Fruit fly (Drosophila melanogaster) whole organism, embryonic: Measurements from ENCODE around the gene RAF2.
A peak's percentile ranks its signal among the peaks of the same experiment; 100 is the strongest.

ENCODE experiments used
- Awh ChIP-seq: fragments of 200-800 bp; sonication (Bioruptor generic); IDR thresholded peaks from 2 replicates; pipeline ENCODE4, ENCODE4 v1.3.6; 2022; ENCODE audit warnings: missing biosample characterization, missing genetic modification characterization
- Bdp1 ChIP-seq: fragments of 200-800 bp; sonication (Bioruptor generic); optimal IDR thresholded peaks from 3 replicates; lab custom pipeline; 2016; ENCODE audit warnings: missing biosample characterization, missing genetic modification characterization
- CG10462 ChIP-seq: fragments of 200-800 bp; sonication (Bioruptor generic); optimal IDR thresholded peaks from 2 replicates; lab custom pipeline; 2016; ENCODE audit warnings: missing biosample characterization, missing genetic modification characterization
- CG14710 ChIP-seq: fragments of 200-800 bp; sonication (Bioruptor generic); optimal IDR thresholded peaks from 3 replicates; lab custom pipeline; 2019; ENCODE audit warnings: missing biosample characterization, mild to moderate bottlenecking, missing genetic modification characterization, moderate library complexity
- CG16813 ChIP-seq: fragments of 200-800 bp; sonication (Bioruptor generic); IDR thresholded peaks from 3 replicates; pipeline ENCODE4 v1.3.6; 2022; ENCODE audit warnings: missing biosample characterization, missing genetic modification characterization; ENCODE audit not compliant: partially characterized antibody
- CG16863 ChIP-seq: fragments of 200-800 bp; sonication (Bioruptor generic); optimal IDR thresholded peaks from 3 replicates; lab custom pipeline; 2016; ENCODE audit warnings: missing biosample characterization, missing genetic modification characterization
- CG17186 ChIP-seq: fragments of 200-800 bp; sonication (Bioruptor generic); optimal IDR thresholded peaks from 3 replicates; lab custom pipeline; 2017; ENCODE audit warnings: missing biosample characterization, missing genetic modification reagents, missing genetic modification characterization
- CG17568 ChIP-seq: fragments of 200-800 bp; sonication (Bioruptor generic); optimal IDR thresholded peaks from 2 replicates; lab custom pipeline; 2018; ENCODE audit warnings: missing biosample characterization, mild to moderate bottlenecking, missing genetic modification characterization, moderate library complexity
- CG17612 ChIP-seq: fragments of 200-800 bp; sonication (Bioruptor generic); IDR thresholded peaks from 2 replicates; pipeline ENCODE4 v1.3.6; 2022; ENCODE audit warnings: missing biosample characterization, missing genetic modification characterization
- CG17912 ChIP-seq: fragments of 200-800 bp; sonication (Bioruptor generic); optimal IDR thresholded peaks from 2 replicates; lab custom pipeline; 2018; ENCODE audit warnings: missing biosample characterization, mild to moderate bottlenecking, missing genetic modification characterization
- CG32532 ChIP-seq: fragments of 200-800 bp; sonication (Bioruptor generic); IDR thresholded peaks from 2 replicates; pipeline ENCODE4 v1.3.6; 2022; ENCODE audit warnings: missing biosample characterization, missing genetic modification characterization
- CG3407 ChIP-seq: fragments of 200-800 bp; sonication (Bioruptor generic); optimal IDR thresholded peaks from 2 replicates; lab custom pipeline; 2018; ENCODE audit warnings: missing biosample characterization, mild to moderate bottlenecking, missing genetic modification characterization
- CG43689 ChIP-seq: fragments of 200-800 bp; sonication (Bioruptor generic); IDR thresholded peaks from 2 replicates; pipeline ENCODE4 v1.3.6; 2022; ENCODE audit warnings: missing biosample characterization, missing genetic modification characterization
- CG4424 ChIP-seq: fragments of 200-800 bp; sonication (Bioruptor generic); optimal IDR thresholded peaks from 3 replicates; lab custom pipeline; 2016; ENCODE audit warnings: missing biosample characterization, missing genetic modification characterization
- CG4854 ChIP-seq: fragments of 200-800 bp; sonication (Bioruptor generic); optimal IDR thresholded peaks from 2 replicates; lab custom pipeline; 2016; ENCODE audit warnings: missing biosample characterization, missing genetic modification characterization, inconsistent platforms
- CG7963 ChIP-seq: fragments of 200-800 bp; sonication (Bioruptor generic); IDR thresholded peaks from 3 replicates; pipeline ENCODE4 v1.3.6; 2022; ENCODE audit warnings: missing biosample characterization, missing genetic modification characterization; ENCODE audit not compliant: partially characterized antibody
- CG8388 ChIP-seq: fragments of 200-800 bp; sonication (Bioruptor generic); optimal IDR thresholded peaks from 2 replicates; lab custom pipeline; 2019; ENCODE audit warnings: missing biosample characterization, mild to moderate bottlenecking, missing genetic modification characterization, moderate library complexity
- CG8765 ChIP-seq: fragments of 200-800 bp; sonication (Bioruptor generic); IDR thresholded peaks from 2 replicates; pipeline ENCODE4 v1.3.6; 2022; ENCODE audit warnings: missing biosample characterization, missing genetic modification characterization
- CG8944 ChIP-seq: fragments of 200-800 bp; sonication (Bioruptor generic); optimal IDR thresholded peaks from 3 replicates; lab custom pipeline; 2016; ENCODE audit warnings: missing biosample characterization, missing genetic modification characterization
- D19A ChIP-seq: fragments of 200-800 bp; optimal IDR thresholded peaks from 3 replicates; lab custom pipeline; 2019; ENCODE audit warnings: missing biosample characterization, mild to moderate bottlenecking, missing genetic modification characterization, moderate library complexity
- Dll ChIP-seq: fragments of 200-800 bp; sonication (Bioruptor generic); IDR thresholded peaks from 4 replicates; pipeline ENCODE4 v1.3.6; 2022; ENCODE audit warnings: missing biosample characterization, missing genetic modification characterization; ENCODE audit not compliant: partially characterized antibody
- E2f2 ChIP-seq: fragments of 200-800 bp; sonication (Bioruptor generic); IDR thresholded peaks from 2 replicates; pipeline ENCODE4 v1.3.6; 2022; ENCODE audit warnings: missing biosample characterization, missing genetic modification characterization
- Gug ChIP-seq: fragments of 200-800 bp; sonication (Bioruptor generic); IDR thresholded peaks from 4 replicates; pipeline ENCODE4 v1.3.6; 2022; ENCODE audit warnings: missing biosample characterization, missing genetic modification characterization
- HLH4C ChIP-seq: fragments of 200-800 bp; sonication (Bioruptor generic); IDR thresholded peaks from 3 replicates; pipeline ENCODE4 v1.3.6; 2022; ENCODE audit warnings: missing biosample characterization, missing genetic modification characterization; ENCODE audit not compliant: partially characterized antibody
- HLH54F ChIP-seq: fragments of 200-800 bp; sonication (Bioruptor generic); optimal IDR thresholded peaks from 3 replicates; lab custom pipeline; 2016; ENCODE audit warnings: missing biosample characterization, missing genetic modification characterization
- Hand ChIP-seq: fragments of 200-800 bp; sonication (Bioruptor generic); optimal IDR thresholded peaks from 2 replicates; lab custom pipeline; 2017; ENCODE audit warnings: mild to moderate bottlenecking, missing biosample characterization, missing genetic modification reagents, missing genetic modification characterization
- Rfx ChIP-seq: fragments of 200-800 bp; sonication (Bioruptor generic); IDR thresholded peaks from 2 replicates; pipeline ENCODE4 v1.3.6; 2022; ENCODE audit warnings: missing biosample characterization, missing genetic modification characterization
- Six4 ChIP-seq: fragments of 200-800 bp; sonication (Bioruptor generic); optimal IDR thresholded peaks from 2 replicates; lab custom pipeline; 2016; ENCODE audit warnings: missing biosample characterization, missing genetic modification characterization
- al ChIP-seq: fragments of 200-800 bp; sonication (Bioruptor generic); IDR thresholded peaks from 2 replicates; pipeline ENCODE4 v1.3.6; 2022; ENCODE audit warnings: missing biosample characterization, missing genetic modification characterization
- chif ChIP-seq, 2 experiments: fragments of 200-800 bp; sonication (Bioruptor generic); optimal IDR thresholded peaks; 3 replicates each; lab custom pipeline; 2016; ENCODE audit warnings: missing biosample characterization in 2 of 2, missing genetic modification characterization in 2 of 2
- corto ChIP-seq: fragments of 200-800 bp; sonication (Bioruptor generic); optimal IDR thresholded peaks from 2 replicates; lab custom pipeline; 2016; ENCODE audit warnings: missing biosample characterization, mild to moderate bottlenecking, missing genetic modification characterization, moderate library complexity
- dan ChIP-seq: fragments of 200-800 bp; sonication (Bioruptor generic); IDR thresholded peaks from 2 replicates; pipeline ENCODE4 v1.3.6; 2022; ENCODE audit warnings: missing biosample characterization, missing genetic modification characterization
- dmrt11E ChIP-seq: fragments of 200-800 bp; sonication (Bioruptor generic); optimal IDR thresholded peaks from 3 replicates; lab custom pipeline; 2018; ENCODE audit warnings: missing biosample characterization, mild to moderate bottlenecking, missing genetic modification characterization, moderate library complexity
- fu2 ChIP-seq: fragments of 200-800 bp; sonication (Bioruptor generic); optimal IDR thresholded peaks from 2 replicates; lab custom pipeline; 2016; ENCODE audit warnings: missing biosample characterization, missing genetic modification characterization
- kay ChIP-seq: fragments of 200-800 bp; sonication (Bioruptor generic); optimal IDR thresholded peaks from 2 replicates; lab custom pipeline; 2016; ENCODE audit warnings: missing biosample characterization, missing genetic modification characterization
- lbe ChIP-seq: fragments of 200-800 bp; sonication (Bioruptor generic); optimal IDR thresholded peaks from 2 replicates; lab custom pipeline; 2016; ENCODE audit warnings: missing biosample characterization, mild to moderate bottlenecking, missing genetic modification characterization
- otp ChIP-seq: fragments of 200-800 bp; sonication (Bioruptor generic); IDR thresholded peaks from 3 replicates; pipeline ENCODE4, ENCODE4 v1.3.6; 2022; ENCODE audit warnings: missing biosample characterization, missing genetic modification characterization
- pfk ChIP-seq: fragments of 200-800 bp; sonication (Bioruptor generic); optimal IDR thresholded peaks from 2 replicates; lab custom pipeline; 2018; ENCODE audit warnings: missing biosample characterization, mild to moderate bottlenecking, missing genetic modification characterization, moderate library complexity
- phol ChIP-seq: fragments of 200-800 bp; sonication (Bioruptor generic); optimal IDR thresholded peaks from 3 replicates; lab custom pipeline; 2018; ENCODE audit warnings: missing biosample characterization, mild to moderate bottlenecking, missing genetic modification characterization, moderate library complexity
- pzg ChIP-seq: fragments of 200-800 bp; sonication (Bioruptor generic); optimal IDR thresholded peaks from 3 replicates; lab custom pipeline; 2018; ENCODE audit warnings: missing biosample characterization, mild to moderate bottlenecking, missing genetic modification characterization, moderate library complexity
- rib ChIP-seq: fragments of 200-800 bp; sonication (Bioruptor generic); IDR thresholded peaks from 2 replicates; pipeline ENCODE4 v1.3.6; 2022; ENCODE audit warnings: missing biosample characterization, missing genetic modification characterization
- row ChIP-seq: fragments of 200-800 bp; sonication (Bioruptor generic); IDR thresholded peaks from 3 replicates; pipeline ENCODE4 v1.3.6; 2022; ENCODE audit warnings: missing biosample characterization, missing genetic modification characterization
- run ChIP-seq: fragments of 200-800 bp; sonication (Bioruptor generic); optimal IDR thresholded peaks from 3 replicates; lab custom pipeline; 2018; ENCODE audit warnings: missing biosample characterization, mild to moderate bottlenecking, missing genetic modification characterization
- sc ChIP-seq, 3 experiments: fragments of >200 bp in 2 of 3; fragments of 200-800 bp in 1 of 3; sonication (Bioruptor generic) in 1 of 3; optimal IDR thresholded peaks; 2 replicates in 2 of 3; 3 replicates in 1 of 3; lab custom pipeline; 2017; ENCODE audit warnings: mild to moderate bottlenecking in 1 of 3, missing biosample characterization in 1 of 3, missing genetic modification characterization in 1 of 3, missing genetic modification reagents in 1 of 3
- scrt ChIP-seq: fragments of 200-800 bp; sonication (Bioruptor generic); optimal IDR thresholded peaks from 2 replicates; lab custom pipeline; 2018; ENCODE audit warnings: missing biosample characterization, mild to moderate bottlenecking, missing genetic modification characterization, moderate library complexity
- slou ChIP-seq: fragments of 200-800 bp; sonication (Bioruptor generic); optimal IDR thresholded peaks from 3 replicates; lab custom pipeline; 2016; ENCODE audit warnings: missing biosample characterization, missing genetic modification characterization
- stc ChIP-seq: fragments of 200-800 bp; sonication (Bioruptor generic); IDR thresholded peaks from 2 replicates; pipeline ENCODE4 v1.3.6; 2022; ENCODE audit warnings: missing biosample characterization, missing genetic modification characterization
- tx ChIP-seq: fragments of 200-800 bp; sonication (Bioruptor generic); optimal IDR thresholded peaks from 2 replicates; lab custom pipeline; 2016; ENCODE audit warnings: missing biosample characterization, missing genetic modification characterization
- vfl ChIP-seq: fragments of 200-800 bp; sonication (Bioruptor generic); optimal IDR thresholded peaks from 2 replicates; lab custom pipeline; 2016; ENCODE audit warnings: missing biosample characterization, missing genetic modification characterization
- yki ChIP-seq: fragments of >200 bp; optimal IDR thresholded peaks from 3 replicates; lab custom pipeline; 2018
- zen ChIP-seq: fragments of 200-800 bp; sonication (Bioruptor generic); optimal IDR thresholded peaks from 3 replicates; lab custom pipeline; 2018; ENCODE audit warnings: missing biosample characterization, mild to moderate bottlenecking, missing genetic modification characterization, moderate library complexity

The RAF2 gene

dm6 chr3L:16380770-16381169 lies 5.4 kb upstream of the RAF2 start (continued):
- TF ChIP-seq sc (optimal IDR thresholded peaks at IDR 0.05; lab: Kevin White, UChicago) (no peak), sc (GFP tag; optimal IDR thresholded peaks at IDR 0.05; lab: Kevin White, UChicago) (no peak), Rfx (GFP tag; lab: Robert Waterston, UW) (0 out of 2 replicates have a peak, but pooled peaks have one; percentile 69), HLH4C (no peak), CG17568 (peak; percentile 29), CG4854 (GFP tag; lab: Kevin White, UChicago) (peak; percentile 29), CG8765 (no peak), CG3407 (peak; percentile 28), CG4424 (GFP tag; lab: Kevin White, UChicago) (peak; percentile 52), al (GFP tag; lab: Robert Waterston, UW) (peak; percentile 58), row (GFP tag; lab: Robert Waterston, UW) (peak; percentile 92), CG32532 (GFP tag; lab: Robert Waterston, UW) (peak; percentile 74), dmrt11E (tag; lab: Kevin White, UChicago) (peak; percentile 51), slou (GFP tag; lab: Kevin White, UChicago) (no peak), lbe (GFP tag; lab: Kevin White, UChicago) (no peak), rib (GFP tag; lab: Robert Waterston, UW) (0 out of 2 replicates have a peak, but pooled peaks have one; percentile 38), Gug (peak; percentile 44; the same call in 2 of the 4 replicates), CG10462 (GFP tag; lab: Kevin White, UChicago) (peak; percentile 22), Dll (GFP tag; lab: Robert Waterston, UW) (no peak), CG17186 (GFP tag; lab: Kevin White, UChicago) (peak; percentile 6), scrt (GFP tag; lab: Kevin White, UChicago) (no peak), pzg (no peak), CG16813 (GFP tag; lab: Robert Waterston, UW) (no peak), dan (GFP tag; lab: Robert Waterston, UW) (no peak), Bdp1 (GFP tag; lab: Kevin White, UChicago) (no peak), HLH54F (GFP tag; lab: Kevin White, UChicago) (peak; percentile 58), CG17612 (GFP tag; lab: Robert Waterston, UW) (no peak), CG16863 (GFP tag; lab: Kevin White, UChicago) (peak; percentile 66), stc (0 out of 2 replicates have a peak, but pooled peaks have one; percentile 7), pfk (GFP tag; lab: Kevin White, UChicago) (no peak), chif (GFP tag; optimal IDR thresholded peaks at IDR 0.05; lab: Kevin White, UChicago) (peak; percentile 32 to 62), Hand (peak; percentile 40), CG14710 (peak; percentile 42), CG17912 (GFP tag; lab: Kevin White, UChicago) (no peak), run (tag; lab: Kevin White, UChicago) (peak; percentile 31), otp (GFP tag; lab: Robert Waterston, UW) (no peak), fu2 (GFP tag; lab: Kevin White, UChicago) (peak; percentile 50), phol (tag; lab: Kevin White, UChicago) (peak; percentile 61), Six4 (GFP tag; lab: Kevin White, UChicago) (peak; percentile 65), CG7963 (no peak), D19A (tag; lab: Kevin White, UChicago) (peak; percentile 60), tx (peak; percentile 50), corto (GFP tag; lab: Kevin White, UChicago) (no peak), CG8388 (GFP tag; lab: Kevin White, UChicago) (peak; percentile 57), vfl (GFP tag; lab: Kevin White, UChicago) (peak; percentile 23), kay (GFP tag; lab: Kevin White, UChicago) (peak; percentile 25), yki (lab: Kevin White, UChicago) (no peak), zen (tag; lab: Kevin White, UChicago) (peak; percentile 2), Awh (GFP tag; lab: Robert Waterston, UW) (no peak), CG43689 (0 out of 2 replicates have a peak, but pooled peaks have one; percentile 14), E2f2 (GFP tag; lab: Robert Waterston, UW) (0 out of 2 replicates have a peak, but pooled peaks have one; percentile 28), CG8944 (peak; percentile 66)
